Worm (Caenorhabditis elegans): ENCODE results near the gene R08F11.1.

- TF ChIP-seq flt-1 (GFP tag; IDR thresholded peaks at IDR 0.05) (no peak), cog-1 (tag; optimal IDR thresholded peaks at IDR 0.05) (no peak), T22C8.4 (GFP tag; IDR thresholded peaks at IDR 0.05) (no peak), tab-1 (GFP tag; IDR thresholded peaks at IDR 0.05) (no peak), ref-1 (GFP tag; conservative IDR thresholded peaks at IDR 0.05) (no peak), klf-2 (GFP tag; conservative IDR thresholded peaks at IDR 0.05) (no peak), ztf-23 (GFP tag; IDR thresholded peaks at IDR 0.05) (no peak)
These were observed 15.7 kb upstream of the R08F11.1 start for ce11 chrV:3799737-3800136.
